Worm (Caenorhabditis elegans) whole organism, L4 larva: Measurements from ENCODE around the gene mps-1.

Source experiments
- arid-1 ChIP-seq: fragments of 200-800 bp; sonication (Bioruptor generic); conservative IDR thresholded peaks from 2 replicates; pipeline ENCODE4 v1.3.6; 2022; ENCODE audit warnings: missing genetic modification reagents, missing genetic modification characterization, missing compliant biosample characterization

mps-1 gene

DNA sequence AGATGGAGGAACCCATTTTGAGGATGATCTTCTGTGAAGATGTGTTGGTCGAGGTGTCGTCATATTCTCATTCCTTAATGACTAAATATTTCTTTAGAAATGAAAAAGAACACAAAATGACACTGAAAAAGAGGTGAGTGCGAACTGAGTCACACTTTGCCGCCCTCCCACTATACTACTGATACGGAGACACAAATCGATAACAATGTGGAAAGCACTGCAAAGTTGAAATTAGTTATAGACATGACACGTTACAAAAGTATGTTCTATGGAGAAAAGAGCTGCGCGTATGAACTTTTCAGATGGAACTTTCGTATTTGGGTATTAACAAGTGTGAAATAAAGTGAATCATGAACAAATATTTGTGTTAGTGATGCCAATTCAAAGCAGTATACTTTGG lies 50.0 kb downstream of the mps-1 start, which contains the start of gene tat-4 (continued):
- no peak for TF ChIP-seq arid-1 (GFP tag; lab: Robert Waterston, UW)
